Fruit fly (Drosophila melanogaster) whole organism, wandering third instar larva: ENCODE measurements around the gene CG33483.

Experiments
- Myc ChIP-seq: fragments of >200 bp; optimal IDR thresholded peaks from 2 replicates; lab custom pipeline; 2017
- fru ChIP-seq: fragments of 200-800 bp; sonication (Bioruptor generic); optimal IDR thresholded peaks from 3 replicates; lab custom pipeline; 2016; ENCODE audit warnings: missing biosample characterization, mild to moderate bottlenecking, missing genetic modification characterization
- h ChIP-seq: fragments of 200-800 bp; sonication (Bioruptor generic); optimal IDR thresholded peaks from 3 replicates; lab custom pipeline; 2016; ENCODE audit warnings: missing biosample characterization, mild to moderate bottlenecking, missing genetic modification characterization

DNA sequence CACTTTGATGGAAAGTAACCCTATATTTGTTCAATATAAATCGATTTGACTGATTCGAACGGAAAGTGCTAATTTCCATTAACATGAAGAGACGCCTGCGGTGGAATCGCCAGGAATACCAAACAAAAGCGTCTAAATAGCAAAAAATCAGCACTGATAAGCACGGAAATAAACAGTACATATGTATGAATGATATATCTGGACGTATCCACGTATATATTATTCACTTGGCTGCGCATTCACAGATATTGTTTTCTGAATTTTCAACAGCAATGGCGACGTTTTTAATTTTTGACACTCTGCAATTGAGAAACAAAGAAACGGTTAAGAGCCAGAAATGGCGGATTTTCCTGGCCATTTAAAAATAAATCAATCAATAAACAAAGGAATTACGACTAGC is 14.7 kb downstream of the CG33483 start:
- TF ChIP-seq Myc (no peak), h (GFP tag; lab: Kevin White, UChicago) (no peak), fru (no peak)
